Worm (Caenorhabditis elegans) whole organism, young adult: ENCODE data around the gene T24G10.2.

ENCODE experiments used
- C06A6.2 ChIP-seq: fragments of 200-800 bp; sonication (Bioruptor generic); conservative IDR thresholded peaks from 2 replicates; pipeline ENCODE4 v1.3.6; 2022; ENCODE audit warnings: missing genetic modification characterization, missing compliant biosample characterization
- F23B12.7 ChIP-seq: sonication (generic microtip); optimal IDR thresholded peaks from 2 replicates; lab custom pipeline; 2017; ENCODE audit warnings: missing genetic modification characterization, mild to moderate bottlenecking, missing compliant biosample characterization, antibody characterized with exemption, moderate library complexity; ENCODE audit not compliant: insufficient read depth
- F33H1.4 ChIP-seq: fragments of 200-800 bp; sonication (Bioruptor generic); IDR thresholded peaks from 2 replicates; pipeline ENCODE4 v1.3.6; 2022; ENCODE audit warnings: missing genetic modification reagents, missing genetic modification characterization, missing compliant biosample characterization
- F37B4.10 ChIP-seq: fragments of 200-800 bp; sonication (Bioruptor generic); IDR thresholded peaks from 2 replicates; pipeline ENCODE4 v1.3.6; 2022; ENCODE audit warnings: missing genetic modification characterization, missing compliant biosample characterization
- F49E8.2 ChIP-seq: sonication (generic microtip); optimal IDR thresholded peaks from 3 replicates; lab custom pipeline; 2017; ENCODE audit warnings: missing genetic modification characterization, mild to moderate bottlenecking, missing compliant biosample characterization, antibody characterized with exemption, moderate library complexity; ENCODE audit not compliant: insufficient read depth
- F55B11.4 ChIP-seq: sonication (generic microtip); optimal IDR thresholded peaks from 2 replicates; lab custom pipeline; 2016; ENCODE audit warnings: missing compliant biosample characterization, missing genetic modification characterization, borderline replicate concordance; ENCODE audit not compliant: insufficient read depth
- F57A8.1 ChIP-seq: fragments of 200-800 bp; sonication (Bioruptor generic); optimal IDR thresholded peaks from 2 replicates; lab custom pipeline; 2018; ENCODE audit warnings: mild to moderate bottlenecking, missing genetic modification characterization, moderate library complexity, missing compliant biosample characterization
- K12H6.12 ChIP-seq: fragments of 200-800 bp; sonication (Bioruptor generic); optimal IDR thresholded peaks from 2 replicates; lab custom pipeline; 2018; ENCODE audit warnings: mild to moderate bottlenecking, missing genetic modification characterization, missing compliant biosample characterization
- Y56A3A.18 ChIP-seq: fragments of 200-800 bp; sonication (Bioruptor generic); IDR thresholded peaks from 2 replicates; pipeline ENCODE4 v1.3.6; 2022; ENCODE audit warnings: missing genetic modification reagents, missing genetic modification characterization, missing compliant biosample characterization
- Y95B8A.8 ChIP-seq: fragments of 200-800 bp; sonication (Bioruptor generic); IDR thresholded peaks from 2 replicates; pipeline ENCODE4 v1.3.6; 2022; ENCODE audit warnings: missing genetic modification reagents, missing genetic modification characterization, missing compliant biosample characterization
- ZK185.1 ChIP-seq: sonication (generic microtip); optimal IDR thresholded peaks from 2 replicates; lab custom pipeline; 2016; ENCODE audit warnings: mild to moderate bottlenecking, missing genetic modification characterization, missing compliant biosample characterization; ENCODE audit not compliant: poor library complexity, severe bottlenecking
- akir-1 ChIP-seq: fragments of 200-800 bp; sonication (Bioruptor generic); optimal IDR thresholded peaks from 2 replicates; lab custom pipeline; 2018; ENCODE audit warnings: mild to moderate bottlenecking, missing genetic modification characterization, moderate library complexity, missing compliant biosample characterization
- aptf-2 ChIP-seq: fragments of 200-800 bp; sonication (Bioruptor generic); conservative IDR thresholded peaks from 2 replicates; pipeline ENCODE4 v1.3.6; 2022; ENCODE audit warnings: missing genetic modification reagents, missing genetic modification characterization, missing compliant biosample characterization
- attf-5 ChIP-seq: fragments of 200-800 bp; sonication (Bioruptor generic); optimal IDR thresholded peaks from 2 replicates; lab custom pipeline; 2018; ENCODE audit warnings: mild to moderate bottlenecking, missing genetic modification characterization, missing compliant biosample characterization
- cebp-1 ChIP-seq, 2 experiments: fragments of 200-800 bp in 1 of 2; sonication (Bioruptor generic) in 1 of 2; sonication (generic microtip) in 1 of 2; IDR thresholded peaks in 1 of 2; optimal IDR thresholded peaks in 1 of 2; 2 replicates each; pipeline versions ENCODE4 v1.3.6 to Lab custom; 2017 to 2022; ENCODE audit warnings: missing compliant biosample characterization in 2 of 2, missing genetic modification characterization in 2 of 2, mild to moderate bottlenecking in 1 of 2, missing genetic modification reagents in 1 of 2, moderate library complexity in 1 of 2
- cebp-2 ChIP-seq: fragments of 200-800 bp; sonication (Bioruptor generic); IDR thresholded peaks from 2 replicates; pipeline ENCODE4 v1.3.6; 2022; ENCODE audit warnings: missing genetic modification characterization, missing compliant biosample characterization
- ceh-58 ChIP-seq: fragments of 200-800 bp; sonication (Bioruptor generic); IDR thresholded peaks from 2 replicates; pipeline ENCODE4 v1.3.6; 2022; ENCODE audit warnings: missing genetic modification characterization, missing compliant biosample characterization
- dox-1 ChIP-seq: fragments of 200-800 bp; sonication (Bioruptor generic); IDR thresholded peaks from 2 replicates; pipeline ENCODE4 v1.3.6; 2022; ENCODE audit warnings: missing genetic modification reagents, missing genetic modification characterization, missing compliant biosample characterization
- dpl-1 ChIP-seq: fragments of 150-350 bp; optimal IDR thresholded peaks from 2 replicates; lab custom pipeline; 2014; ENCODE audit warnings: missing biosample characterization, missing genetic modification reagents, missing genetic modification characterization
- egl-18 ChIP-seq: fragments of 200-800 bp; sonication (Bioruptor generic); IDR thresholded peaks from 2 replicates; pipeline ENCODE4 v1.3.6; 2022; ENCODE audit warnings: missing genetic modification reagents, missing genetic modification characterization, missing compliant biosample characterization
- ekl-4 ChIP-seq: fragments of 200-800 bp; sonication (Bioruptor generic); IDR thresholded peaks from 2 replicates; pipeline ENCODE4 v1.3.6; 2022; ENCODE audit warnings: missing genetic modification reagents, missing genetic modification characterization, missing compliant biosample characterization
- hrde-1 ChIP-seq: sonication (generic microtip); optimal IDR thresholded peaks from 2 replicates; lab custom pipeline; 2016; ENCODE audit warnings: missing genetic modification characterization, mild to moderate bottlenecking, missing compliant biosample characterization, moderate library complexity, missing genotype, missing genetic modification reagents, borderline replicate concordance
- lag-1 ChIP-seq: fragments of 200-800 bp; sonication (Bioruptor generic); IDR thresholded peaks from 2 replicates; pipeline ENCODE4 v1.3.6; 2022; ENCODE audit warnings: missing genetic modification reagents, missing genetic modification characterization, missing compliant biosample characterization
- lin-26 ChIP-seq: fragments of 200-800 bp; sonication (Bioruptor generic); IDR thresholded peaks from 2 replicates; pipeline ENCODE4 v1.3.6; 2022; ENCODE audit warnings: missing genetic modification reagents, missing genetic modification characterization, missing compliant biosample characterization
- lin-35 ChIP-seq, 3 experiments: fragments of 150-350 bp in 2 of 3; sonication (generic microtip) in 1 of 3; optimal IDR thresholded peaks; 2 replicates each; lab custom pipeline; 2014 to 2018; ENCODE audit warnings: missing biosample characterization in 3 of 3, missing genetic modification characterization in 3 of 3, missing genetic modification reagents in 3 of 3
- lin-54 ChIP-seq: fragments of 200-800 bp; sonication (Bioruptor generic); optimal IDR thresholded peaks from 2 replicates; lab custom pipeline; 2018; ENCODE audit warnings: mild to moderate bottlenecking, missing genetic modification characterization, missing compliant biosample characterization
- lsl-1 ChIP-seq: fragments of 200-800 bp; sonication (Bioruptor generic); optimal IDR thresholded peaks from 2 replicates; lab custom pipeline; 2018; ENCODE audit warnings: mild to moderate bottlenecking, missing genetic modification characterization, moderate library complexity, missing compliant biosample characterization
- lsy-27 ChIP-seq: sonication (generic microtip); optimal IDR thresholded peaks from 2 replicates; lab custom pipeline; 2017; ENCODE audit warnings: missing genetic modification characterization, mild to moderate bottlenecking, missing compliant biosample characterization, antibody characterized with exemption, missing genotype, borderline replicate concordance; ENCODE audit not compliant: insufficient read depth
- nhr-90 ChIP-seq: sonication (generic microtip); optimal IDR thresholded peaks from 2 replicates; lab custom pipeline; 2016; ENCODE audit warnings: missing genotype, mild to moderate bottlenecking, missing genetic modification characterization, missing compliant biosample characterization
- pha-4 ChIP-seq: fragments of 150-350 bp; sonication (generic microtip); optimal IDR thresholded peaks from 2 replicates; lab custom pipeline; 2014; ENCODE audit warnings: missing biosample characterization, missing genetic modification reagents, missing genetic modification characterization
- repo-1 ChIP-seq: sonication (generic microtip); optimal IDR thresholded peaks from 2 replicates; lab custom pipeline; 2017; ENCODE audit warnings: mild to moderate bottlenecking, missing genetic modification characterization, missing compliant biosample characterization
- snpc-1.1 ChIP-seq: sonication (generic microtip); optimal IDR thresholded peaks from 2 replicates; lab custom pipeline; 2017; ENCODE audit warnings: missing genetic modification characterization, mild to moderate bottlenecking, missing compliant biosample characterization, antibody characterized with exemption, moderate library complexity, missing genotype, missing genetic modification reagents; ENCODE audit not compliant: insufficient read depth
- snpc-3.4 ChIP-seq: sonication (generic microtip); optimal IDR thresholded peaks from 2 replicates; lab custom pipeline; 2017; ENCODE audit warnings: missing genetic modification characterization, mild to moderate bottlenecking, missing compliant biosample characterization, antibody characterized with exemption, moderate library complexity, missing genotype, missing genetic modification reagents
- snpc-4 ChIP-seq, 5 experiments: fragments of 150-350 bp in 1 of 5; sonication (generic microtip) in 4 of 5; optimal IDR thresholded peaks; 2 replicates each; lab custom pipeline; 2014 to 2018; ENCODE audit warnings: missing genetic modification characterization in 5 of 5, missing biosample characterization in 3 of 5, antibody characterized with exemption in 2 of 5, mild to moderate bottlenecking in 2 of 5, missing compliant biosample characterization in 2 of 5, missing genotype in 2 of 5, moderate library complexity in 2 of 5, missing genetic modification reagents in 1 of 5
- tlf-1 ChIP-seq: fragments of 200-800 bp; sonication (Bioruptor generic); optimal IDR thresholded peaks from 2 replicates; lab custom pipeline; 2018; ENCODE audit warnings: mild to moderate bottlenecking, missing genetic modification characterization, missing compliant biosample characterization
- unc-62 ChIP-seq: fragments of 150-350 bp; optimal IDR thresholded peaks from 2 replicates; lab custom pipeline; 2014; ENCODE audit warnings: missing biosample characterization, missing genetic modification reagents, missing genetic modification characterization
- ztf-6 ChIP-seq: fragments of 200-800 bp; sonication (Bioruptor generic); IDR thresholded peaks from 2 replicates; pipeline ENCODE4 v1.3.6; 2022; ENCODE audit warnings: missing genetic modification reagents, missing genetic modification characterization, missing compliant biosample characterization

T24G10.2 gene

ce11 chrIII:5442711-5443253 is at the start of gene T24G10.2, which contains the start of gene disl-2:
Gene T24G10.2 (minus strand): TSS chrIII:5442761.
Gene disl-2 (plus strand): TSS chrIII:5443167.
- TF ChIP-seq repo-1 (tag; lab: Kevin White, UChicago), result no peak
- peak; percentile 25 for TF ChIP-seq F23B12.7 (tag; lab: Kevin White, UChicago)
- TF ChIP-seq Y95B8A.8 (GFP tag; lab: Robert Waterston, UW), result no peak
- no peak for TF ChIP-seq lag-1 (GFP tag; lab: Robert Waterston, UW)
- TF ChIP-seq aptf-2, result no peak
- TF ChIP-seq dox-1 (GFP tag; lab: Robert Waterston, UW), result 0 out of 2 replicates have a peak, but pooled peaks have one; percentile 16
- TF ChIP-seq lsl-1 (GFP tag; lab: Kevin White, UChicago), result peak; percentile 86
- TF ChIP-seq K12H6.12 (tag; lab: Kevin White, UChicago), result peak; percentile 15
- no peak for TF ChIP-seq F55B11.4 (tag; lab: Kevin White, UChicago)
- TF ChIP-seq nhr-90, result no peak
- no peak for TF ChIP-seq Y56A3A.18
- no peak for TF ChIP-seq F37B4.10 (GFP tag; lab: Robert Waterston, UW)
- peak; percentile 76 for TF ChIP-seq attf-5
- no peak for TF ChIP-seq pha-4
- TF ChIP-seq lsy-27, result no peak
- no peak for TF ChIP-seq C06A6.2 (GFP tag; lab: Robert Waterston, UW)
- TF ChIP-seq F33H1.4 (GFP tag; lab: Robert Waterston, UW), result 0 out of 2 replicates have a peak, but pooled peaks have one; percentile 22
- TF ChIP-seq cebp-2 (GFP tag; lab: Robert Waterston, UW), result no peak
- peak in 1 of 3 experiments; percentile 27 for TF ChIP-seq lin-35 (GFP tag; optimal IDR thresholded peaks at IDR 0.05; lab: Kevin White, UChicago)
- peak; percentile 10 for TF ChIP-seq dpl-1 (GFP tag; lab: Kevin White, UChicago)
- TF ChIP-seq tlf-1, result no peak
- peak; percentile 17 for TF ChIP-seq lin-54 (GFP tag; lab: Kevin White, UChicago)
- no peak for TF ChIP-seq F57A8.1 (GFP tag; lab: Kevin White, UChicago)
- TF ChIP-seq akir-1 (GFP tag; lab: Kevin White, UChicago), result no peak
- no peak for TF ChIP-seq snpc-1.1 (tag; lab: Kevin White, UChicago)
- TF ChIP-seq ztf-6 (GFP tag; lab: Robert Waterston, UW), result no peak
- no peak for TF ChIP-seq snpc-3.4 (tag; lab: Kevin White, UChicago)
- TF ChIP-seq ekl-4, result no peak
- no peak for TF ChIP-seq egl-18 (GFP tag; lab: Robert Waterston, UW)
- peak; percentile 81 for TF ChIP-seq cebp-1 (GFP tag; IDR thresholded peaks at IDR 0.05; lab: Robert Waterston, UW)
- TF ChIP-seq cebp-1 (tag; optimal IDR thresholded peaks at IDR 0.05; lab: Kevin White, UChicago), result peak; percentile 92

ce11 chrIII:5487087-5487603 is 44.6 kb upstream of the T24G10.2 start, which contains the start of gene osg-1:
Gene osg-1 (plus strand): TSS chrIII:5487553.
- TF ChIP-seq hrde-1 (tag; lab: Kevin White, UChicago) (no peak), unc-62 (no peak), lag-1 (GFP tag; lab: Robert Waterston, UW) (no peak), lin-26 (GFP tag; lab: Robert Waterston, UW) (no peak), cebp-2 (GFP tag; lab: Robert Waterston, UW) (no peak)

DNA sequence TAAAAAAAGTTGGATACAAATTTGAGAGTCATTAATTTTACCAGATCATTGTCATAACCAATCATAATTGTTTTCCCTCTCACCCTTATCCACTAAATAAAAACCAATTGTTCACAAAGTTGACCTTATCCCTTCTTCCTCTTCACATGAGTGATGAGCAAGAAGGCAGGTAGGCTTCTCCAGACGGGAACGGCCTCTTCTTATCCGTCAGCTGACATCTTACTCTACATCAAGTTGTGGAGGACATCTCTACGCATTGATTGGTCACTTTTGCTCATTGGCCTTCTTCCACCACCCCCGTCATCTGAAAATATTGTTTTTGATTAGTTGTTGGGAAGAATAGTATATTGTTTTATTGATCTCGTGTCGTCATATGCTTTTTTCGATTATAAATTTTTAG is 43.8 kb upstream of the T24G10.2 start:
- TF ChIP-seq ceh-58 (GFP tag; lab: Robert Waterston, UW), result no peak
- TF ChIP-seq snpc-1.1 (tag; lab: Kevin White, UChicago), result no peak
- TF ChIP-seq F49E8.2 (tag; lab: Kevin White, UChicago), result no peak
- TF ChIP-seq ZK185.1 (tag; lab: Kevin White, UChicago), result no peak
- no peak for TF ChIP-seq snpc-4 (GFP tag; optimal IDR thresholded peaks at IDR 0.05; lab: Kevin White, UChicago)
- no peak for TF ChIP-seq snpc-4 (tag; optimal IDR thresholded peaks at IDR 0.05; lab: Kevin White, UChicago)
- TF ChIP-seq, all 124 proteins: peak for 0
